Fruit fly (Drosophila melanogaster) whole organism, embryonic: ENCODE data around the gene dah.

Experiments
- BtbVII ChIP-seq: fragments of 200-800 bp; sonication (Bioruptor generic); optimal IDR thresholded peaks from 3 replicates; lab custom pipeline; 2017; ENCODE audit warnings: missing biosample characterization, mild to moderate bottlenecking, missing genetic modification characterization
- CG10321 ChIP-seq: fragments of 200-800 bp; sonication (Bioruptor generic); IDR thresholded peaks from 2 replicates; pipeline ENCODE4 v1.3.6; 2022; ENCODE audit warnings: missing biosample characterization, missing genetic modification characterization
- CG10543 ChIP-seq: fragments of 200-800 bp; sonication (Bioruptor generic); optimal IDR thresholded peaks from 3 replicates; lab custom pipeline; 2017; ENCODE audit warnings: missing biosample characterization, mild to moderate bottlenecking, missing genetic modification characterization, moderate library complexity
- CG12104 ChIP-seq: fragments of 200-800 bp; sonication (Bioruptor generic); optimal IDR thresholded peaks from 3 replicates; lab custom pipeline; 2016; ENCODE audit warnings: missing biosample characterization, missing genetic modification characterization
- CG12155 ChIP-seq: fragments of 200-800 bp; sonication (Bioruptor generic); optimal IDR thresholded peaks from 3 replicates; lab custom pipeline; 2016; ENCODE audit warnings: missing biosample characterization, missing genetic modification characterization
- CG12299 ChIP-seq: fragments of 200-800 bp; sonication (Bioruptor generic); optimal IDR thresholded peaks from 2 replicates; lab custom pipeline; 2018; ENCODE audit warnings: missing biosample characterization, mild to moderate bottlenecking, missing genetic modification characterization
- CG12391 ChIP-seq: fragments of 200-800 bp; sonication (Bioruptor generic); optimal IDR thresholded peaks from 3 replicates; lab custom pipeline; 2018; ENCODE audit warnings: missing biosample characterization, mild to moderate bottlenecking, missing genetic modification characterization, moderate library complexity
- CG12769 ChIP-seq: fragments of 200-800 bp; sonication (Bioruptor generic); optimal IDR thresholded peaks from 2 replicates; lab custom pipeline; 2019; ENCODE audit warnings: missing biosample characterization, mild to moderate bottlenecking, missing genetic modification characterization, moderate library complexity
- CG12942 ChIP-seq: fragments of 200-800 bp; sonication (Bioruptor generic); optimal IDR thresholded peaks from 3 replicates; lab custom pipeline; 2016; ENCODE audit warnings: missing biosample characterization, missing genetic modification characterization
- CG14441 ChIP-seq: fragments of 200-800 bp; sonication (Bioruptor generic); IDR thresholded peaks from 2 replicates; pipeline ENCODE4 v1.3.6; 2022; ENCODE audit warnings: missing biosample characterization, missing genetic modification characterization
- CG15011 ChIP-seq: fragments of 200-800 bp; sonication (Bioruptor generic); optimal IDR thresholded peaks from 3 replicates; lab custom pipeline; 2018; ENCODE audit warnings: missing biosample characterization, mild to moderate bottlenecking, missing genetic modification characterization
- CG15269 ChIP-seq: fragments of 200-800 bp; sonication (Bioruptor generic); optimal IDR thresholded peaks from 2 replicates; lab custom pipeline; 2018; ENCODE audit warnings: missing biosample characterization, mild to moderate bottlenecking, missing genetic modification characterization, moderate library complexity
- CG17328 ChIP-seq: fragments of 200-800 bp; sonication (Bioruptor generic); IDR thresholded peaks from 2 replicates; pipeline ENCODE4 v1.3.6; 2022; ENCODE audit warnings: missing biosample characterization, missing genetic modification characterization
- CG17612 ChIP-seq: fragments of 200-800 bp; sonication (Bioruptor generic); IDR thresholded peaks from 2 replicates; pipeline ENCODE4 v1.3.6; 2022; ENCODE audit warnings: missing biosample characterization, missing genetic modification characterization
- CG17802 ChIP-seq: fragments of 200-800 bp; sonication (Bioruptor generic); optimal IDR thresholded peaks from 2 replicates; lab custom pipeline; 2018; ENCODE audit warnings: missing biosample characterization, mild to moderate bottlenecking, missing genetic modification characterization, moderate library complexity
- CG17912 ChIP-seq: fragments of 200-800 bp; sonication (Bioruptor generic); optimal IDR thresholded peaks from 2 replicates; lab custom pipeline; 2018; ENCODE audit warnings: missing biosample characterization, mild to moderate bottlenecking, missing genetic modification characterization
- CG1832 ChIP-seq: fragments of 200-800 bp; sonication (Bioruptor generic); optimal IDR thresholded peaks from 2 replicates; lab custom pipeline; 2017; ENCODE audit warnings: missing biosample characterization, mild to moderate bottlenecking, missing genetic modification characterization, inconsistent platforms
- CG34224 ChIP-seq: fragments of 200-800 bp; sonication (Bioruptor generic); IDR thresholded peaks from 3 replicates; pipeline ENCODE4 v1.3.6; 2022; ENCODE audit warnings: missing biosample characterization, missing genetic modification characterization; ENCODE audit not compliant: partially characterized antibody
- CG3995 ChIP-seq: fragments of 200-800 bp; sonication (Bioruptor generic); optimal IDR thresholded peaks from 3 replicates; lab custom pipeline; 2016; ENCODE audit warnings: missing biosample characterization, missing genetic modification characterization
- CG5953 ChIP-seq: fragments of 200-800 bp; sonication (Bioruptor generic); IDR thresholded peaks from 2 replicates; pipeline ENCODE4 v1.3.6; 2022; ENCODE audit warnings: missing biosample characterization, missing genetic modification characterization
- CG7357 ChIP-seq: fragments of 200-800 bp; sonication (Bioruptor generic); IDR thresholded peaks from 3 replicates; pipeline ENCODE4 v1.3.6; 2022; ENCODE audit warnings: missing biosample characterization, missing genetic modification characterization
- CG9797 ChIP-seq: fragments of 200-800 bp; sonication (Bioruptor generic); optimal IDR thresholded peaks from 3 replicates; lab custom pipeline; 2018; ENCODE audit warnings: missing biosample characterization, mild to moderate bottlenecking, missing genetic modification characterization
- D19A ChIP-seq: fragments of 200-800 bp; optimal IDR thresholded peaks from 3 replicates; lab custom pipeline; 2019; ENCODE audit warnings: missing biosample characterization, mild to moderate bottlenecking, missing genetic modification characterization, moderate library complexity
- Doc3 ChIP-seq: fragments of 200-800 bp; sonication (Bioruptor generic); IDR thresholded peaks from 3 replicates; pipeline ENCODE4 v1.3.6; 2022; ENCODE audit warnings: missing biosample characterization, missing genetic modification characterization; ENCODE audit not compliant: partially characterized antibody
- ERR ChIP-seq: fragments of 200-800 bp; sonication (Bioruptor generic); optimal IDR thresholded peaks from 2 replicates; lab custom pipeline; 2016; ENCODE audit warnings: missing biosample characterization, missing genetic modification characterization
- HLH3B ChIP-seq: fragments of 200-800 bp; sonication (Bioruptor generic); IDR thresholded peaks from 2 replicates; pipeline ENCODE4 v1.3.6; 2022; ENCODE audit warnings: missing biosample characterization, missing genetic modification characterization
- Lim3 ChIP-seq: fragments of 200-800 bp; sonication (Bioruptor generic); IDR thresholded peaks from 2 replicates; pipeline ENCODE4 v1.3.6; 2022; ENCODE audit warnings: missing biosample characterization, missing genetic modification characterization
- Max ChIP-seq: fragments of 200-800 bp; sonication (Bioruptor generic); optimal IDR thresholded peaks from 2 replicates; lab custom pipeline; 2016; ENCODE audit warnings: missing biosample characterization, mild to moderate bottlenecking, missing genetic modification characterization
- Six4 ChIP-seq: fragments of 200-800 bp; sonication (Bioruptor generic); optimal IDR thresholded peaks from 2 replicates; lab custom pipeline; 2016; ENCODE audit warnings: missing biosample characterization, missing genetic modification characterization
- Vsx1 ChIP-seq: fragments of 200-800 bp; sonication (Bioruptor generic); optimal IDR thresholded peaks from 2 replicates; lab custom pipeline; 2017; ENCODE audit warnings: missing biosample characterization, mild to moderate bottlenecking, missing genetic modification characterization, missing genetic modification reagents
- ash1 ChIP-seq: fragments of 200-800 bp; sonication (Bioruptor generic); optimal IDR thresholded peaks from 2 replicates; lab custom pipeline; 2018; ENCODE audit warnings: missing biosample characterization, mild to moderate bottlenecking, missing genetic modification characterization
- az2 ChIP-seq: fragments of 200-800 bp; sonication (Bioruptor generic); optimal IDR thresholded peaks from 3 replicates; lab custom pipeline; 2016; ENCODE audit warnings: missing biosample characterization, missing genetic modification characterization
- bigmax ChIP-seq: fragments of 200-800 bp; sonication (Bioruptor generic); optimal IDR thresholded peaks from 2 replicates; lab custom pipeline; 2018; ENCODE audit warnings: missing biosample characterization, mild to moderate bottlenecking, missing genetic modification characterization
- cas ChIP-seq: fragments of 200-800 bp; sonication (Bioruptor generic); IDR thresholded peaks from 2 replicates; pipeline ENCODE4 v1.3.6; 2022; ENCODE audit warnings: missing biosample characterization, missing genetic modification characterization
- gcm2 ChIP-seq: fragments of 200-800 bp; sonication (Bioruptor generic); optimal IDR thresholded peaks from 2 replicates; lab custom pipeline; 2016; ENCODE audit warnings: missing biosample characterization, missing genetic modification characterization
- gfzf ChIP-seq: fragments of 200-800 bp; sonication (Bioruptor generic); optimal IDR thresholded peaks from 2 replicates; lab custom pipeline; 2016; ENCODE audit warnings: missing biosample characterization, mild to moderate bottlenecking, missing genetic modification characterization, moderate library complexity
- jigr1 ChIP-seq: fragments of 200-800 bp; sonication (Bioruptor generic); IDR thresholded peaks from 3 replicates; pipeline ENCODE4 v1.3.6; 2022; ENCODE audit warnings: missing biosample characterization, missing genetic modification characterization
- kah ChIP-seq: fragments of 200-800 bp; sonication (Bioruptor generic); optimal IDR thresholded peaks from 2 replicates; lab custom pipeline; 2018; ENCODE audit warnings: missing biosample characterization, mild to moderate bottlenecking, missing genetic modification characterization
- ken ChIP-seq: fragments of 200-800 bp; sonication (Bioruptor generic); IDR thresholded peaks from 3 replicates; pipeline ENCODE4 v1.3.6; 2022; ENCODE audit warnings: missing biosample characterization, missing genetic modification characterization
- knrl ChIP-seq: fragments of 200-800 bp; sonication (Bioruptor generic); IDR thresholded peaks from 3 replicates; pipeline ENCODE4 v1.3.6; 2022; ENCODE audit warnings: missing biosample characterization, missing genetic modification characterization; ENCODE audit not compliant: partially characterized antibody
- lab ChIP-seq: fragments of 200-800 bp; sonication (Bioruptor generic); optimal IDR thresholded peaks from 3 replicates; lab custom pipeline; 2017; ENCODE audit warnings: missing biosample characterization, missing genetic modification characterization, mild to moderate bottlenecking, moderate library complexity, missing genetic modification reagents
- nau ChIP-seq: fragments of 200-800 bp; sonication (Bioruptor generic); optimal IDR thresholded peaks from 3 replicates; lab custom pipeline; 2017; ENCODE audit warnings: missing biosample characterization, mild to moderate bottlenecking, missing genetic modification characterization, missing genetic modification reagents
- scrt ChIP-seq: fragments of 200-800 bp; sonication (Bioruptor generic); optimal IDR thresholded peaks from 2 replicates; lab custom pipeline; 2018; ENCODE audit warnings: missing biosample characterization, mild to moderate bottlenecking, missing genetic modification characterization, moderate library complexity
- slou ChIP-seq: fragments of 200-800 bp; sonication (Bioruptor generic); optimal IDR thresholded peaks from 3 replicates; lab custom pipeline; 2016; ENCODE audit warnings: missing biosample characterization, missing genetic modification characterization
- stc ChIP-seq: fragments of 200-800 bp; sonication (Bioruptor generic); IDR thresholded peaks from 2 replicates; pipeline ENCODE4 v1.3.6; 2022; ENCODE audit warnings: missing biosample characterization, missing genetic modification characterization
- tgo ChIP-seq: fragments of 200-800 bp; sonication (Bioruptor generic); IDR thresholded peaks from 3 replicates; pipeline ENCODE4 v1.3.6; 2022; ENCODE audit warnings: missing biosample characterization, missing genetic modification characterization
- ttk ChIP-seq: fragments of 200-800 bp; sonication (Bioruptor generic); IDR thresholded peaks from 2 replicates; pipeline ENCODE4 v2.1.2; 2022; ENCODE audit warnings: missing biosample characterization, missing genetic modification characterization
- unpg ChIP-seq: fragments of 200-800 bp; sonication (Bioruptor generic); optimal IDR thresholded peaks from 3 replicates; lab custom pipeline; 2018; ENCODE audit warnings: missing biosample characterization, mild to moderate bottlenecking, missing genetic modification characterization, moderate library complexity
- wek ChIP-seq: fragments of 200-800 bp; sonication (Bioruptor generic); optimal IDR thresholded peaks from 3 replicates; lab custom pipeline; 2018; ENCODE audit warnings: missing biosample characterization, mild to moderate bottlenecking, missing genetic modification characterization, moderate library complexity

The dah gene

dm6 chrX:15296969-15297816 is 30.9 kb upstream of the dah start, which contains the start of gene gce (continued):
- TF ChIP-seq D19A (tag; lab: Kevin White, UChicago), result peak; percentile 44
- no peak for TF ChIP-seq CG17612 (GFP tag; lab: Robert Waterston, UW)
- no peak for TF ChIP-seq stc (GFP tag; lab: Robert Waterston, UW)
- TF ChIP-seq CG34224 (GFP tag; lab: Robert Waterston, UW), result no peak
- TF ChIP-seq CG7357 (GFP tag; lab: Robert Waterston, UW), result no peak
- TF ChIP-seq Six4, result no peak
- no peak for TF ChIP-seq Doc3 (GFP tag; lab: Robert Waterston, UW)
- no peak for TF ChIP-seq CG12155 (GFP tag; lab: Kevin White, UChicago)
- TF ChIP-seq CG15011 (GFP tag; lab: Kevin White, UChicago), result peak; percentile 34
- peak; percentile 35 for TF ChIP-seq unpg (GFP tag; lab: Kevin White, UChicago)
- no peak for TF ChIP-seq kah
- no peak for TF ChIP-seq CG12942 (GFP tag; lab: Kevin White, UChicago)
- peak; percentile 8 for TF ChIP-seq Vsx1 (GFP tag; lab: Kevin White, UChicago)
- TF ChIP-seq scrt (GFP tag; lab: Kevin White, UChicago), result no peak
- TF ChIP-seq CG10543 (GFP tag; lab: Kevin White, UChicago), result peak; percentile 38
- no peak for TF ChIP-seq jigr1 (GFP tag; lab: Robert Waterston, UW)
- TF ChIP-seq knrl (GFP tag; lab: Robert Waterston, UW), result no peak
- no peak for TF ChIP-seq gcm2
- TF ChIP-seq slou (GFP tag; lab: Kevin White, UChicago), result no peak
- TF ChIP-seq CG3995, result no peak
- no peak for TF ChIP-seq wek (GFP tag; lab: Kevin White, UChicago)
- TF ChIP-seq BtbVII (GFP tag; lab: Kevin White, UChicago), result peak; percentile 47
- peak; percentile 46 for TF ChIP-seq CG12104
- TF ChIP-seq cas (GFP tag; lab: Robert Waterston, UW), result no peak
- TF ChIP-seq Lim3 (GFP tag; lab: Robert Waterston, UW), result no peak
- no peak; the same call in 1 of the 2 replicates for TF ChIP-seq CG17328 (GFP tag; lab: Robert Waterston, UW)
- TF ChIP-seq CG10321, result 0 out of 2 replicates have a peak, but pooled peaks have one; percentile 4
- peak; percentile 45; the same call in 1 of the 3 replicates for TF ChIP-seq tgo (GFP tag; lab: Robert Waterston, UW)
- no peak for TF ChIP-seq az2 (GFP tag; lab: Kevin White, UChicago)
- TF ChIP-seq nau (GFP tag; lab: Kevin White, UChicago), result no peak
- TF ChIP-seq CG5953 (GFP tag; lab: Robert Waterston, UW), result peak; percentile 8; the same call in 1 of the 2 replicates
- peak; percentile 62 for TF ChIP-seq lab (GFP tag; lab: Kevin White, UChicago)
- peak; percentile 66 for TF ChIP-seq CG12391 (tag; lab: Kevin White, UChicago)
- TF ChIP-seq ash1, result no peak
- no peak for TF ChIP-seq bigmax (GFP tag; lab: Kevin White, UChicago)
- TF ChIP-seq CG9797 (GFP tag; lab: Kevin White, UChicago), result no peak
- TF ChIP-seq CG17912 (GFP tag; lab: Kevin White, UChicago), result no peak
- TF ChIP-seq ken (GFP tag; lab: Robert Waterston, UW), result no peak
- peak; percentile 2 for TF ChIP-seq Max (GFP tag; lab: Kevin White, UChicago)
- TF ChIP-seq HLH3B (GFP tag; lab: Robert Waterston, UW), result no peak
- peak; percentile 78 for TF ChIP-seq CG15269
- TF ChIP-seq CG1832 (GFP tag; lab: Kevin White, UChicago), result peak; percentile 40
- no peak for TF ChIP-seq ERR (GFP tag; lab: Kevin White, UChicago)
- no peak for TF ChIP-seq CG14441 (GFP tag; lab: Robert Waterston, UW)
- no peak for TF ChIP-seq ttk (GFP tag; lab: Robert Waterston, UW)
- no peak for TF ChIP-seq gfzf (GFP tag; lab: Kevin White, UChicago)
- no peak for TF ChIP-seq CG12299
- TF ChIP-seq CG17802 (tag; lab: Kevin White, UChicago), result no peak
- peak; percentile 58 for TF ChIP-seq CG12769 (tag; lab: Kevin White, UChicago)
